Fruit fly (Drosophila melanogaster): ENCODE measurements around the gene ArgRS.

Gene ArgRS

dm6 chrX:15852815-15853542 is 9.0 kb upstream of the ArgRS start, which contains the start of the genes UBL3 and CG15914 (continued):
- 0 out of 4 replicates have a peak, but pooled peaks have one; percentile 32 for TF ChIP-seq Dll (GFP tag; IDR thresholded peaks at IDR 0.05; ENCODE audit: partially characterized antibody)
- TF ChIP-seq crp (GFP tag; optimal IDR thresholded peaks at IDR 0.05), result peak; percentile 44 to 89
- TF ChIP-seq trem (tag; optimal IDR thresholded peaks at IDR 0.05), result peak; percentile 80
- peak; percentile 35 for TF ChIP-seq grau (tag; optimal IDR thresholded peaks at IDR 0.05)
- peak; percentile 30 for TF ChIP-seq sug (tag; optimal IDR thresholded peaks at IDR 0.05)
- peak; percentile 69 for TF ChIP-seq CG15514 (GFP tag; optimal IDR thresholded peaks at IDR 0.05)
- peak; percentile 6 for TF ChIP-seq CG13424 (tag; optimal IDR thresholded peaks at IDR 0.05)
- peak; percentile 40 for TF ChIP-seq nmo (GFP tag; optimal IDR thresholded peaks at IDR 0.05)
- no peak for TF ChIP-seq Hr39 (optimal IDR thresholded peaks at IDR 0.05)
- no peak for TF ChIP-seq CTCF (GFP tag; optimal IDR thresholded peaks at IDR 0.05)
- no peak for TF ChIP-seq crc (GFP tag; optimal IDR thresholded peaks at IDR 0.05)
- TF ChIP-seq YL-1 (GFP tag; optimal IDR thresholded peaks at IDR 0.05), result peak; percentile 51
- TF ChIP-seq CG10979 (tag; optimal IDR thresholded peaks at IDR 0.05), result no peak
- TF ChIP-seq tap (tag; optimal IDR thresholded peaks at IDR 0.05), result no peak
- TF ChIP-seq insv (GFP tag; optimal IDR thresholded peaks at IDR 0.05), result peak in 1 of 2 experiments; percentile 34
- TF ChIP-seq lilli (GFP tag; optimal IDR thresholded peaks at IDR 0.05), result peak; percentile 14
- peak; percentile 98 for TF ChIP-seq CG15479 (GFP tag; optimal IDR thresholded peaks at IDR 0.05)
- no peak for TF ChIP-seq bowl (GFP tag; IDR thresholded peaks at IDR 0.05)

dm6 chrX:15849021-15849420 is 5.1 kb upstream of the ArgRS start, which contains the start of gene sun:
TSS of gene sun (minus strand) at chrX:15849258.
- TF ChIP-seq CG13287 (GFP tag; IDR thresholded peaks at IDR 0.05; ENCODE audit: partially characterized antibody) (peak; percentile 46; the same call in 1 of the 2 replicates), CG6854 (GFP tag; optimal IDR thresholded peaks at IDR 0.05) (no peak), HLH4C (GFP tag; IDR thresholded peaks at IDR 0.05; ENCODE audit: partially characterized antibody) (0 out of 3 replicates have a peak, but pooled peaks have one; percentile 32), bbx (GFP tag; IDR thresholded peaks at IDR 0.05; ENCODE audit: partially characterized antibody) (no peak), Lhr (GFP tag; optimal IDR thresholded peaks at IDR 0.05) (peak; percentile 10), CG10267 (tag; optimal IDR thresholded peaks at IDR 0.05) (no peak), CG10959 (GFP tag; IDR thresholded peaks at IDR 0.05) (no peak), MESR4 (GFP tag; optimal IDR thresholded peaks at IDR 0.05) (peak; percentile 87), CG2712 (tag; optimal IDR thresholded peaks at IDR 0.05) (peak; percentile 16), Atf6 (GFP tag; IDR thresholded peaks at IDR 0.05) (0 out of 2 replicates have a peak, but pooled peaks have one; percentile 24), CG12659 (GFP tag; optimal IDR thresholded peaks at IDR 0.05) (peak; percentile 65), gce (GFP tag; IDR thresholded peaks at IDR 0.05) (no peak), Ets97D (GFP tag; optimal IDR thresholded peaks at IDR 0.05) (peak; percentile 67), Hr51 (GFP tag; optimal IDR thresholded peaks at IDR 0.05) (no peak), CG12942 (GFP tag; optimal IDR thresholded peaks at IDR 0.05) (no peak), jumu (GFP tag; optimal IDR thresholded peaks at IDR 0.05) (no peak), sens (GFP tag) (peak; percentile 66), CG12155 (GFP tag; optimal IDR thresholded peaks at IDR 0.05) (no peak), pfk (GFP tag; optimal IDR thresholded peaks at IDR 0.05) (no peak), CG17328 (GFP tag; IDR thresholded peaks at IDR 0.05) (no peak), unc-4 (GFP tag; IDR thresholded peaks at IDR 0.05; ENCODE audit: partially characterized antibody) (peak; percentile 35; the same call in 1 of the 2 replicates), CG1603 (tag; optimal IDR thresholded peaks at IDR 0.05) (peak; percentile 99), E2f2 (GFP tag; IDR thresholded peaks at IDR 0.05) (0 out of 2 replicates have a peak, but pooled peaks have one; percentile 38), Myb (GFP tag; optimal IDR thresholded peaks at IDR 0.05) (peak; percentile 40), CG9797 (GFP tag; optimal IDR thresholded peaks at IDR 0.05) (peak; percentile 69), MBD-R2 (GFP tag; IDR thresholded peaks at IDR 0.05) (peak; percentile 37; the same call in 1 of the 2 replicates), CG2116 (GFP tag; optimal IDR thresholded peaks at IDR 0.05) (peak; percentile 20), CG1024 (GFP tag; IDR thresholded peaks at IDR 0.05) (no peak), Ets65A (GFP tag) (no peak), nmo (GFP tag; optimal IDR thresholded peaks at IDR 0.05) (peak; percentile 3), Bgb (GFP tag; IDR thresholded peaks at IDR 0.05; ENCODE audit: partially characterized antibody) (peak; percentile 38; the same call in 1 of the 2 replicates), Dref (GFP tag; IDR thresholded peaks at IDR 0.05) (peak; percentile 60)
